Fruit fly (Drosophila melanogaster) whole organism, embryonic: Measurements from ENCODE around the gene CG44303.

ENCODE experiments used
- Asciz ChIP-seq: fragments of 200-800 bp; sonication (Bioruptor generic); optimal IDR thresholded peaks from 2 replicates; lab custom pipeline; 2017; ENCODE audit warnings: missing biosample characterization, mild to moderate bottlenecking, missing genetic modification characterization, missing genetic modification reagents
- Atf-2 ChIP-seq: fragments of 200-800 bp; sonication (Bioruptor generic); optimal IDR thresholded peaks from 2 replicates; lab custom pipeline; 2016; ENCODE audit warnings: missing biosample characterization, missing genetic modification characterization
- Bdp1 ChIP-seq: fragments of 200-800 bp; sonication (Bioruptor generic); optimal IDR thresholded peaks from 3 replicates; lab custom pipeline; 2016; ENCODE audit warnings: missing biosample characterization, missing genetic modification characterization
- CG10274 ChIP-seq: fragments of 200-800 bp; sonication (Bioruptor generic); optimal IDR thresholded peaks from 3 replicates; lab custom pipeline; 2017; ENCODE audit warnings: missing biosample characterization, mild to moderate bottlenecking, missing genetic modification characterization
- CG10366 ChIP-seq: fragments of 200-800 bp; sonication (Bioruptor generic); IDR thresholded peaks from 2 replicates; pipeline ENCODE4 v1.3.6; 2022; ENCODE audit warnings: missing biosample characterization, missing genetic modification characterization
- CG10565 ChIP-seq: fragments of 200-800 bp; sonication (Bioruptor generic); optimal IDR thresholded peaks from 3 replicates; lab custom pipeline; 2016; ENCODE audit warnings: missing biosample characterization, mild to moderate bottlenecking, missing genetic modification characterization
- CG12744 ChIP-seq: fragments of 200-800 bp; sonication (Bioruptor generic); optimal IDR thresholded peaks from 2 replicates; lab custom pipeline; 2016; ENCODE audit warnings: missing biosample characterization, missing genetic modification characterization
- CG13894 ChIP-seq: fragments of 200-800 bp; sonication (Bioruptor generic); optimal IDR thresholded peaks from 3 replicates; lab custom pipeline; 2018; ENCODE audit warnings: missing biosample characterization, mild to moderate bottlenecking, missing genetic modification characterization, moderate library complexity
- CG14965 ChIP-seq: fragments of 200-800 bp; sonication (Bioruptor generic); optimal IDR thresholded peaks from 2 replicates; lab custom pipeline; 2016; ENCODE audit warnings: missing biosample characterization, missing genetic modification characterization, borderline replicate concordance
- CG15269 ChIP-seq: fragments of 200-800 bp; sonication (Bioruptor generic); optimal IDR thresholded peaks from 2 replicates; lab custom pipeline; 2018; ENCODE audit warnings: missing biosample characterization, mild to moderate bottlenecking, missing genetic modification characterization, moderate library complexity
- CG16863 ChIP-seq: fragments of 200-800 bp; sonication (Bioruptor generic); optimal IDR thresholded peaks from 3 replicates; lab custom pipeline; 2016; ENCODE audit warnings: missing biosample characterization, missing genetic modification characterization
- CG17361 ChIP-seq: fragments of 200-800 bp; sonication (Bioruptor generic); IDR thresholded peaks from 3 replicates; pipeline ENCODE4 v1.3.6; 2022; ENCODE audit warnings: missing biosample characterization, missing genetic modification characterization
- CG17568 ChIP-seq: fragments of 200-800 bp; sonication (Bioruptor generic); optimal IDR thresholded peaks from 2 replicates; lab custom pipeline; 2018; ENCODE audit warnings: missing biosample characterization, mild to moderate bottlenecking, missing genetic modification characterization, moderate library complexity
- CG1792 ChIP-seq: fragments of 200-800 bp; sonication (Bioruptor generic); optimal IDR thresholded peaks from 2 replicates; lab custom pipeline; 2016; ENCODE audit warnings: missing biosample characterization, missing genetic modification characterization
- CG18599 ChIP-seq: fragments of 200-800 bp; sonication (Bioruptor generic); optimal IDR thresholded peaks from 3 replicates; lab custom pipeline; 2017; ENCODE audit warnings: missing biosample characterization, missing genetic modification characterization, mild to moderate bottlenecking, moderate library complexity, missing genetic modification reagents
- CG2202 ChIP-seq: fragments of 200-800 bp; sonication (Bioruptor generic); optimal IDR thresholded peaks from 2 replicates; lab custom pipeline; 2018; ENCODE audit warnings: missing biosample characterization, mild to moderate bottlenecking, missing genetic modification characterization
- CG31388 ChIP-seq: fragments of 200-800 bp; sonication (Bioruptor generic); optimal IDR thresholded peaks from 2 replicates; lab custom pipeline; 2016; ENCODE audit warnings: missing biosample characterization, missing genetic modification characterization
- CG3847 ChIP-seq: fragments of 200-800 bp; sonication (Bioruptor generic); IDR thresholded peaks from 2 replicates; pipeline ENCODE4 v1.3.6; 2022; ENCODE audit warnings: missing biosample characterization, missing genetic modification characterization
- CG4282 ChIP-seq: fragments of 200-800 bp; sonication (Bioruptor generic); optimal IDR thresholded peaks from 2 replicates; lab custom pipeline; 2016; ENCODE audit warnings: missing biosample characterization, missing genetic modification characterization
- CG4424 ChIP-seq: fragments of 200-800 bp; sonication (Bioruptor generic); optimal IDR thresholded peaks from 3 replicates; lab custom pipeline; 2016; ENCODE audit warnings: missing biosample characterization, missing genetic modification characterization
- CG4617 ChIP-seq: fragments of 200-800 bp; sonication (Bioruptor generic); optimal IDR thresholded peaks from 3 replicates; lab custom pipeline; 2016; ENCODE audit warnings: missing biosample characterization, missing genetic modification characterization, borderline replicate concordance
- CG5180 ChIP-seq: fragments of 200-800 bp; sonication (Bioruptor generic); optimal IDR thresholded peaks from 3 replicates; lab custom pipeline; 2017; ENCODE audit warnings: missing biosample characterization, missing genetic modification characterization, mild to moderate bottlenecking, moderate library complexity, missing genetic modification reagents
- CG7839 ChIP-seq: fragments of 200-800 bp; sonication (Bioruptor generic); optimal IDR thresholded peaks from 3 replicates; lab custom pipeline; 2018; ENCODE audit warnings: missing biosample characterization, mild to moderate bottlenecking, missing genetic modification characterization, moderate library complexity
- CG9797 ChIP-seq: fragments of 200-800 bp; sonication (Bioruptor generic); optimal IDR thresholded peaks from 3 replicates; lab custom pipeline; 2018; ENCODE audit warnings: missing biosample characterization, mild to moderate bottlenecking, missing genetic modification characterization
- CTCF ChIP-seq: fragments of 200-800 bp; sonication (Bioruptor generic); optimal IDR thresholded peaks from 2 replicates; lab custom pipeline; 2017; ENCODE audit warnings: missing biosample characterization, mild to moderate bottlenecking, missing genetic modification characterization, moderate library complexity
- Eip74EF ChIP-seq, 2 experiments: fragments of 200-800 bp in 1 of 2; fragments of >200 bp in 1 of 2; sonication (Bioruptor generic) in 1 of 2; optimal IDR thresholded peaks; 2 replicates each; lab custom pipeline; 2017 to 2019; ENCODE audit warnings: missing biosample characterization in 2 of 2, missing genetic modification characterization in 2 of 2, mild to moderate bottlenecking in 1 of 2, moderate library complexity in 1 of 2
- Elba2 ChIP-seq: fragments of 200-800 bp; sonication (Bioruptor generic); optimal IDR thresholded peaks from 3 replicates; lab custom pipeline; 2016; ENCODE audit warnings: missing biosample characterization, missing genetic modification characterization
- Gsc ChIP-seq: fragments of 200-800 bp; sonication (Bioruptor generic); IDR thresholded peaks from 2 replicates; pipeline ENCODE4 v1.3.6; 2022; ENCODE audit warnings: missing biosample characterization, missing genetic modification characterization
- HLH54F ChIP-seq: fragments of 200-800 bp; sonication (Bioruptor generic); optimal IDR thresholded peaks from 3 replicates; lab custom pipeline; 2016; ENCODE audit warnings: missing biosample characterization, missing genetic modification characterization
- Hey ChIP-seq: fragments of 200-800 bp; sonication (Bioruptor generic); optimal IDR thresholded peaks from 3 replicates; lab custom pipeline; 2018; ENCODE audit warnings: missing biosample characterization, mild to moderate bottlenecking, missing genetic modification characterization
- Optix ChIP-seq: fragments of 200-800 bp; sonication (Bioruptor generic); IDR thresholded peaks from 3 replicates; pipeline ENCODE4 v1.3.6; 2022; ENCODE audit warnings: missing biosample characterization, missing genetic modification characterization
- chinmo ChIP-seq: fragments of 200-800 bp; sonication (Bioruptor generic); IDR thresholded peaks from 4 replicates; pipeline ENCODE4 v1.3.6; 2022; ENCODE audit warnings: missing biosample characterization, missing genetic modification characterization; ENCODE audit not compliant: partially characterized antibody
- crp ChIP-seq, 2 experiments: fragments of 200-800 bp; sonication (Bioruptor generic); optimal IDR thresholded peaks; 2 replicates in 1 of 2; 3 replicates in 1 of 2; lab custom pipeline; 2017; ENCODE audit warnings: missing biosample characterization in 2 of 2, missing genetic modification characterization in 2 of 2, mild to moderate bottlenecking in 1 of 2, moderate library complexity in 1 of 2
- danr ChIP-seq: fragments of 200-800 bp; sonication (Bioruptor generic); IDR thresholded peaks from 2 replicates; pipeline ENCODE4 v1.3.6; 2022; ENCODE audit warnings: missing biosample characterization, missing genetic modification characterization
- dm ChIP-seq: fragments of 200-800 bp; sonication (Bioruptor generic); optimal IDR thresholded peaks from 3 replicates; lab custom pipeline; 2016; ENCODE audit warnings: missing biosample characterization, missing genetic modification characterization
- dmrt11E ChIP-seq: fragments of 200-800 bp; sonication (Bioruptor generic); optimal IDR thresholded peaks from 3 replicates; lab custom pipeline; 2018; ENCODE audit warnings: missing biosample characterization, mild to moderate bottlenecking, missing genetic modification characterization, moderate library complexity
- dpn ChIP-seq, 2 experiments: fragments of 200-800 bp; sonication (Bioruptor generic); optimal IDR thresholded peaks; 3 replicates each; lab custom pipeline; 2016; ENCODE audit warnings: missing biosample characterization in 2 of 2, missing genetic modification characterization in 2 of 2
- en ChIP-seq: fragments of 200-800 bp; sonication (Bioruptor generic); optimal IDR thresholded peaks from 2 replicates; lab custom pipeline; 2016; ENCODE audit warnings: missing biosample characterization, missing genetic modification characterization
- gro ChIP-seq: fragments of 200-800 bp; sonication (Bioruptor generic); optimal IDR thresholded peaks from 2 replicates; lab custom pipeline; 2016; ENCODE audit warnings: missing biosample characterization, missing genetic modification characterization
- inv ChIP-seq: fragments of 200-800 bp; sonication (Bioruptor generic); IDR thresholded peaks from 2 replicates; pipeline ENCODE4 v1.3.6; 2022; ENCODE audit warnings: missing biosample characterization, missing genetic modification characterization; ENCODE audit not compliant: partially characterized antibody
- knrl ChIP-seq: fragments of 200-800 bp; sonication (Bioruptor generic); IDR thresholded peaks from 3 replicates; pipeline ENCODE4 v1.3.6; 2022; ENCODE audit warnings: missing biosample characterization, missing genetic modification characterization; ENCODE audit not compliant: partially characterized antibody
- lola ChIP-seq, 3 experiments: fragments of >200 bp in 2 of 3; fragments of 200-800 bp in 1 of 3; sonication (Bioruptor generic) in 1 of 3; optimal IDR thresholded peaks; 2 replicates each; lab custom pipeline; 2017 to 2019; ENCODE audit warnings: missing biosample characterization in 3 of 3, missing genetic modification characterization in 3 of 3, mild to moderate bottlenecking in 1 of 3, moderate library complexity in 1 of 3
- nmo ChIP-seq: fragments of 200-800 bp; sonication (Bioruptor generic); optimal IDR thresholded peaks from 2 replicates; lab custom pipeline; 2018; ENCODE audit warnings: missing biosample characterization, mild to moderate bottlenecking, missing genetic modification characterization, moderate library complexity
- phol ChIP-seq: fragments of 200-800 bp; sonication (Bioruptor generic); optimal IDR thresholded peaks from 3 replicates; lab custom pipeline; 2018; ENCODE audit warnings: missing biosample characterization, mild to moderate bottlenecking, missing genetic modification characterization, moderate library complexity
- pzg ChIP-seq: fragments of 200-800 bp; sonication (Bioruptor generic); optimal IDR thresholded peaks from 3 replicates; lab custom pipeline; 2018; ENCODE audit warnings: missing biosample characterization, mild to moderate bottlenecking, missing genetic modification characterization, moderate library complexity
- ro ChIP-seq: fragments of 200-800 bp; sonication (Bioruptor generic); IDR thresholded peaks from 2 replicates; pipeline ENCODE4 v1.3.6; 2022; ENCODE audit warnings: missing biosample characterization, missing genetic modification characterization
- seq ChIP-seq: fragments of 200-800 bp; sonication (Bioruptor generic); IDR thresholded peaks from 2 replicates; pipeline ENCODE4 v1.3.6; 2022; ENCODE audit warnings: missing biosample characterization, missing genetic modification characterization
- sug ChIP-seq: fragments of 200-800 bp; optimal IDR thresholded peaks from 2 replicates; lab custom pipeline; 2019; ENCODE audit warnings: missing biosample characterization, mild to moderate bottlenecking, missing genetic modification characterization, moderate library complexity
- unpg ChIP-seq: fragments of 200-800 bp; sonication (Bioruptor generic); optimal IDR thresholded peaks from 3 replicates; lab custom pipeline; 2018; ENCODE audit warnings: missing biosample characterization, mild to moderate bottlenecking, missing genetic modification characterization, moderate library complexity
- wdn ChIP-seq: fragments of 200-800 bp; sonication (Bioruptor generic); IDR thresholded peaks from 2 replicates; pipeline ENCODE4 v1.3.6; 2022; ENCODE audit warnings: missing biosample characterization, missing genetic modification characterization

The CG44303 gene

DNA sequence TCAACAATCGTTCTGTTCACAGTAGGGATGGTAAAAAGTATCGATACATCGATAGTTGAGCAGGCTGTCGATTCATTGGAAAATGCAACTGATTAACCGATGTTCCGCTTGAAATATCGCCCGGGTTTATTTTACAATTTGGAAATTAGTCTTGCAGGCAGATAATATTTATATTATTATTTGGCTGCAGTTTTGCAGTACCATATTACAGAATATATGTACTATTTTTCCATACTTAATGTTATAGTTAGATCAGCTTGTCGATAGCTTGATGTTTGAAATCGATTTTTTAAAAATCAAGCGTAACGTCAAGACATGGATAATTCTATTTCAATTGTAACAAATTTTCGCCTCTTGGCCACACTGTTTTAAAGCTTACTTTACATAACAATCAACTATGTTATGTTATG, 7.8 kb upstream of the CG44303 start, which contains the start of gene CG14442 (continued):
- no peak for TF ChIP-seq ro (GFP tag; lab: Robert Waterston, UW)
- peak; percentile 7 for TF ChIP-seq dmrt11E (tag; lab: Kevin White, UChicago)
- peak; percentile 45 for TF ChIP-seq sug (tag; lab: Kevin White, UChicago)
- TF ChIP-seq pzg (GFP tag; lab: Kevin White, UChicago): peak; percentile 66
- peak; percentile 20; the same call in 1 of the 2 replicates for TF ChIP-seq seq (GFP tag; lab: Robert Waterston, UW)
- TF ChIP-seq Asciz: no peak
- TF ChIP-seq Eip74EF (GFP tag; optimal IDR thresholded peaks at IDR 0.05; lab: Kevin White, UChicago): no peak
- peak; percentile 35 for TF ChIP-seq gro (GFP tag; lab: Kevin White, UChicago)
- no peak for TF ChIP-seq en
- TF ChIP-seq CG16863 (GFP tag; lab: Kevin White, UChicago): peak; percentile 18
- peak; percentile 93 for TF ChIP-seq knrl (GFP tag; lab: Robert Waterston, UW)
- TF ChIP-seq CG10565: no peak
- TF ChIP-seq phol: peak; percentile 59
- TF ChIP-seq CG9797: peak; percentile 40
- no peak for TF ChIP-seq CG7839 (tag; lab: Kevin White, UChicago)
- TF ChIP-seq CG3847 (GFP tag; lab: Robert Waterston, UW): peak; percentile 45; the same call in 1 of the 2 replicates
- no peak for TF ChIP-seq CG10366 (GFP tag; lab: Robert Waterston, UW)
- no peak for TF ChIP-seq CG14965
- peak in 1 of 3 experiments; percentile 15 for TF ChIP-seq lola (GFP tag; optimal IDR thresholded peaks at IDR 0.05; lab: Kevin White, UChicago)
- TF ChIP-seq CG13894 (tag; lab: Kevin White, UChicago): peak; percentile 66
- peak in 1 of 2 experiments; percentile 21 for TF ChIP-seq crp (GFP tag; optimal IDR thresholded peaks at IDR 0.05; lab: Kevin White, UChicago)
- peak; percentile 33 for TF ChIP-seq CG4617 (GFP tag; lab: Kevin White, UChicago)
- no peak for TF ChIP-seq CG17568 (GFP tag; lab: Kevin White, UChicago)
- no peak for TF ChIP-seq wdn (GFP tag; lab: Robert Waterston, UW)
- no peak for TF ChIP-seq CG2202
- no peak for TF ChIP-seq CG31388 (GFP tag; lab: Kevin White, UChicago)
- peak; percentile 90 for TF ChIP-seq inv
- TF ChIP-seq danr (GFP tag; lab: Robert Waterston, UW): no peak
- no peak for TF ChIP-seq CG4282
- TF ChIP-seq Atf-2 (GFP tag; lab: Kevin White, UChicago): peak; percentile 12
- TF ChIP-seq Bdp1 (GFP tag; lab: Kevin White, UChicago): no peak
- peak; percentile 30 for TF ChIP-seq CG4424 (GFP tag; lab: Kevin White, UChicago)
- no peak for TF ChIP-seq Hey (tag; lab: Kevin White, UChicago)
- peak; percentile 6 for TF ChIP-seq CG5180 (GFP tag; lab: Kevin White, UChicago)
- TF ChIP-seq CG10274 (GFP tag; lab: Kevin White, UChicago): no peak
- TF ChIP-seq CG12744 (GFP tag; lab: Kevin White, UChicago): peak; percentile 17
- no peak for TF ChIP-seq Gsc (GFP tag; lab: Robert Waterston, UW)
- peak; percentile 4 for TF ChIP-seq Elba2 (GFP tag; lab: Kevin White, UChicago)
- TF ChIP-seq dpn (GFP tag; optimal IDR thresholded peaks at IDR 0.05; lab: Kevin White, UChicago): peak; percentile 33 to 50
- TF ChIP-seq HLH54F (GFP tag; lab: Kevin White, UChicago): peak; percentile 32
- peak; percentile 31 for TF ChIP-seq CG18599 (GFP tag; lab: Kevin White, UChicago)
- TF ChIP-seq nmo (GFP tag; lab: Kevin White, UChicago): peak; percentile 62
- TF ChIP-seq Optix (GFP tag; lab: Robert Waterston, UW): no peak
- TF ChIP-seq CTCF (GFP tag; lab: Kevin White, UChicago): peak; percentile 2
- TF ChIP-seq chinmo (GFP tag; lab: Robert Waterston, UW): peak; percentile 83
- TF ChIP-seq dm (GFP tag; lab: Kevin White, UChicago): no peak
- TF ChIP-seq CG15269 (tag; lab: Kevin White, UChicago): peak; percentile 36
- TF ChIP-seq unpg (GFP tag; lab: Kevin White, UChicago): peak; percentile 23
- peak; percentile 45; the same call in 1 of the 3 replicates for TF ChIP-seq CG17361
- no peak for TF ChIP-seq CG1792 (GFP tag; lab: Kevin White, UChicago)
